Worm (Caenorhabditis elegans): ENCODE measurements around the gene mtm-3.
"Not testable (repeated sequence)": the region's sequence is repeated elsewhere in the genome, so short reads cannot be mapped to it uniquely, and the experiment has no call there.

The mtm-3 gene

DNA sequence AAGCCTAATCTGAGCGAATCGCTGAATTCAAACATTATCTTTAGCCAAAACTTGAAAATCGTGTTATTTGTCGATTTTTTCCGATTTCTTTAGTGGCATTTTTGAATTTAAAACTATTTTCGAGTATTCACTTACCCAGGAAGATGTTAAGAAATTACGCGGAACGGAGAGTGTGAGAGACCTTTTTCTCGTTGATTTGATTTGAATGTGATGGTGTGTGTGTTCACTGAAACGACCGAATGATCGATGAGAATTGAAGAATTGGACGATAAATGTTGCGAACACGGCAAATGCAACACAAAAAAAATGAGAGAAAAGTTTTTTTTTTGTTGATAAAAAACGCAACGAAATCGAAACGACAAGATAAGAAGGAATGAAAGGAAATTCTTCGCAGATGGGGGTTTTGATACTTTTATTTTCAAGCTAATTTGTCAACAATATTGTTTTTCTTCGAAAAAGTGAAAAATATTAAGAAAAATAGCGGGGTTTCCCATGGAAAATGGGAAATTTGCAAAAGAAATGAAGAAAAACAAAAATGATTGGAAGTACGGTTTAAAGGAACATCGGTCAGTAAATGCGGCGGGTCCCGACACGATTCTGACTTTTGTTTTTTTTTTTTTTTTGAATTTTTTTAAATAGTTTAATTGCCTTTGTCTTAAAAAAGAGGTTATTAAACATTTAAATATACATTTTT lies at the start of gene mtm-3:
mtm-3 (minus strand) TSS at position 228 of the 694 bp plus-strand sequence.
- TF ChIP-seq F13C5.2 (tag; optimal IDR thresholded peaks at IDR 0.05) (no peak), aly-1 (tag; optimal IDR thresholded peaks at IDR 0.05) (no peak), ama-1 (optimal IDR thresholded peaks at IDR 0.05) (no peak), ceh-36 (tag; optimal IDR thresholded peaks at IDR 0.05) (no peak), flt-1 (GFP tag; IDR thresholded peaks at IDR 0.05) (no peak), scrt-1 (GFP tag; IDR thresholded peaks at IDR 0.05) (no peak), tbx-37 (GFP tag; conservative IDR thresholded peaks at IDR 0.05) (no peak), hnd-1 (tag; optimal IDR thresholded peaks at IDR 0.05) (no peak), hmg-4 (GFP tag; optimal IDR thresholded peaks at IDR 0.05) (no peak), ceh-13 (GFP tag; optimal IDR thresholded peaks at IDR 0.05) (no peak), B0310.2 (tag; optimal IDR thresholded peaks at IDR 0.05) (no peak), tra-4 (tag; optimal IDR thresholded peaks at IDR 0.05) (no peak), hmbx-1 (tag; optimal IDR thresholded peaks at IDR 0.05) (no peak), sea-1 (GFP tag; conservative IDR thresholded peaks at IDR 0.05) (no peak), tbx-11 (GFP tag; IDR thresholded peaks at IDR 0.05) (no peak), pes-1 (GFP tag; IDR thresholded peaks at IDR 0.05) (no peak)

ce11 chrIII:3844746-3845145 lies 44.5 kb upstream of the mtm-3 start, which contains the start of gene maph-1.3:
Gene maph-1.3, plus strand, starts transcription at chrIII:3844893.
- not testable (repeated sequence) for TF ChIP-seq aly-1 (tag; optimal IDR thresholded peaks at IDR 0.05); hnd-1 (tag; optimal IDR thresholded peaks at IDR 0.05); sea-1 (GFP tag; conservative IDR thresholded peaks at IDR 0.05)

ce11 chrIII:3843514-3843913 lies 43.2 kb upstream of the mtm-3 start, which contains the start of gene C36A4.4:
Gene C36A4.4, minus strand, starts transcription at chrIII:3843614.
- TF ChIP-seq aly-1 (tag; optimal IDR thresholded peaks at IDR 0.05); F13C5.2 (tag; optimal IDR thresholded peaks at IDR 0.05); sea-1 (GFP tag; conservative IDR thresholded peaks at IDR 0.05): not testable (repeated sequence)

DNA sequence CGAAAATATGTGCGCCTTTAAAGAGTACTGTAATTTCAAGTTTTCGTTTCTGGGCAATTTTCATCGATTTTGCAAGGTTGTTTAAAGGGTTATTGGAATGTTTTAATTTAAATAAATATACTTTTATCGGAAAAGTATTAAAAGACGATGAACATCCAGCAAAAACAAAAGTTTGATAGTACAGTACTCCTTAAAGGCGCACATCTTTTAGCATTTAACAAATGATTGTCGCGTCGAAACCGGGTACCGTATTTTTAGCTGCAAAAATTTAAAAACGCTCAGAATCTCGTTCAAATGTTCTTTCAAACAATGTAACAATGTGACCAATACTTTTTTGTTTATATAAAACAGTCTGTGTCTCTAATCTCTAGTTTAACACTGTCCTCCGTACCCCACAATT lies 40.0 kb upstream of the mtm-3 start, which contains the start of gene C36A4.11:
C36A4.11 (plus strand) TSS at position 301 of the 400 bp plus-strand sequence.
- TF ChIP-seq ama-1 (optimal IDR thresholded peaks at IDR 0.05); pes-1 (GFP tag; IDR thresholded peaks at IDR 0.05); hmg-4 (GFP tag; optimal IDR thresholded peaks at IDR 0.05): not testable (repeated sequence)

DNA sequence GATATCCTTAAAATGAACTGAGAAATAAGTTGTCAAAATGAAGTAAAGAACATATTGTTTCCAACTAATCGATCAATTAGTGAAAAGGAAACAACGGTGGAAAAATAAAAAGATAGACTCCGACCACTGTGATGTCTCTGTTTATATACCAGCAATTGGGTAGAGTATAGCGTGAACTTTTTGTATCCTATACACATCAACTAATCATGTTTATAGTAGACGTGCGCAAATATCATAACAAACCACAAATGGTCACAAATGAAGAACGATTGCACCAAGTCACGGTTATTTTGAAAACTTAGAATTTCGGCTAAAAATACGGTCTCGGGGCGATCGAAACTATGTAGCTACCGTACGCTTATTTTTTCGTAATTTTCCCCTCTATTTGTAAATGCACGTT lies 39.4 kb upstream of the mtm-3 start, which contains the start of gene cyp-25A3:
cyp-25A3 (minus strand) TSS at position 101 of the 400 bp plus-strand sequence.
- no peak for TF ChIP-seq tbx-11 (GFP tag; IDR thresholded peaks at IDR 0.05)
- no peak for TF ChIP-seq F13C5.2 (tag; optimal IDR thresholded peaks at IDR 0.05)
- TF ChIP-seq B0310.2 (tag; optimal IDR thresholded peaks at IDR 0.05), result no peak
- TF ChIP-seq tbx-37 (GFP tag; conservative IDR thresholded peaks at IDR 0.05), result no peak
- no peak for TF ChIP-seq hmg-4 (GFP tag; optimal IDR thresholded peaks at IDR 0.05)
- no peak for TF ChIP-seq hnd-1 (tag; optimal IDR thresholded peaks at IDR 0.05)
- TF ChIP-seq ets-7 (tag; optimal IDR thresholded peaks at IDR 0.05), result no peak

ce11 chrIII:3834800-3835271 lies 34.6 kb upstream of the mtm-3 start, which contains the start of gene cyp-25A2:
Gene cyp-25A2, plus strand, starts transcription at chrIII:3835221.
- no peak for TF ChIP-seq scrt-1 (GFP tag; IDR thresholded peaks at IDR 0.05)

- TF ChIP-seq aly-1 (tag; optimal IDR thresholded peaks at IDR 0.05), result no peak
- no peak for TF ChIP-seq ets-7 (tag; optimal IDR thresholded peaks at IDR 0.05)
- no peak for TF ChIP-seq hnd-1 (tag; optimal IDR thresholded peaks at IDR 0.05)
- no peak for TF ChIP-seq hmg-4 (GFP tag; optimal IDR thresholded peaks at IDR 0.05)
- TF ChIP-seq pes-1 (GFP tag; IDR thresholded peaks at IDR 0.05), result no peak
- TF ChIP-seq F13C5.2 (tag; optimal IDR thresholded peaks at IDR 0.05), result no peak
- no peak for TF ChIP-seq ceh-36 (tag; optimal IDR thresholded peaks at IDR 0.05)
- no peak for TF ChIP-seq tbx-37 (GFP tag; conservative IDR thresholded peaks at IDR 0.05)
- TF ChIP-seq sea-1 (GFP tag; conservative IDR thresholded peaks at IDR 0.05), result no peak
- no peak for TF ChIP-seq tra-4 (tag; optimal IDR thresholded peaks at IDR 0.05)
- no peak for TF ChIP-seq B0310.2 (tag; optimal IDR thresholded peaks at IDR 0.05)
- TF ChIP-seq ceh-13 (GFP tag; optimal IDR thresholded peaks at IDR 0.05), result no peak
- no peak for TF ChIP-seq flt-1 (GFP tag; IDR thresholded peaks at IDR 0.05)
Observed at ce11 chrIII:3832291-3832690, 32.0 kb upstream of the mtm-3 start, which contains the start of gene cyp-25A1. Gene cyp-25A1, plus strand, starts transcription at chrIII:3832591.

ce11 chrIII:3831798-3832197 lies 31.5 kb upstream of the mtm-3 start:
- TF ChIP-seq aly-1 (tag; optimal IDR thresholded peaks at IDR 0.05) (no peak), ceh-36 (tag; optimal IDR thresholded peaks at IDR 0.05) (no peak), ceh-13 (GFP tag; optimal IDR thresholded peaks at IDR 0.05) (no peak), hmbx-1 (tag; optimal IDR thresholded peaks at IDR 0.05) (no peak), flt-1 (GFP tag; IDR thresholded peaks at IDR 0.05) (no peak), F13C5.2 (tag; optimal IDR thresholded peaks at IDR 0.05) (no peak), tra-4 (tag; optimal IDR thresholded peaks at IDR 0.05) (no peak), B0310.2 (tag; optimal IDR thresholded peaks at IDR 0.05) (no peak)

Measured in whole organism, early embryonic.